Fruit fly (Drosophila melanogaster) whole organism, prepupa: ENCODE measurements around the gene CG4793.

Experiments
- CG4318 ChIP-seq: fragments of 200-800 bp; sonication (Bioruptor generic); optimal IDR thresholded peaks from 3 replicates; lab custom pipeline; 2017; ENCODE audit warnings: missing biosample characterization, mild to moderate bottlenecking, missing genetic modification characterization
- CG6792 ChIP-seq: fragments of 200-800 bp; sonication (Bioruptor generic); optimal IDR thresholded peaks from 3 replicates; lab custom pipeline; 2016; ENCODE audit warnings: missing biosample characterization, missing genetic modification characterization
- Gug ChIP-seq: fragments of 200-800 bp; sonication (Bioruptor generic); IDR thresholded peaks from 2 replicates; pipeline ENCODE4 v1.3.6; 2022; ENCODE audit warnings: missing biosample characterization, missing genetic modification characterization
- spab ChIP-seq: fragments of 200-800 bp; sonication (Bioruptor generic); optimal IDR thresholded peaks from 2 replicates; lab custom pipeline; 2017; ENCODE audit warnings: missing biosample characterization, mild to moderate bottlenecking, missing genetic modification characterization, missing genetic modification reagents

dm6 chr2L:15923095-15923494 is at the start of gene CG4793:
- TF ChIP-seq spab (GFP tag; lab: Kevin White, UChicago) (no peak), CG4318 (GFP tag; lab: Kevin White, UChicago) (no peak), CG6792 (no peak), Gug (GFP tag; lab: Robert Waterston, UW) (no peak)
